Fruit fly (Drosophila melanogaster) Kc167 (cell line): ENCODE measurements around the gene ct.

ENCODE experiments used
- Myc ChIP-seq: fragments of >200 bp; optimal IDR thresholded peaks from 2 replicates; lab custom pipeline; 2017; ENCODE audit warnings: missing external identifiers
- Sin3A ChIP-seq: fragments of >200 bp; optimal IDR thresholded peaks from 2 replicates; lab custom pipeline; 2018; ENCODE audit warnings: missing external identifiers
- h ChIP-seq: fragments of >200 bp; optimal IDR thresholded peaks from 3 replicates; lab custom pipeline; 2018; ENCODE audit warnings: missing external identifiers
- insv ChIP-seq: fragments of >200 bp; optimal IDR thresholded peaks from 3 replicates; lab custom pipeline; 2018; ENCODE audit warnings: missing external identifiers
- psq ChIP-seq: fragments of >200 bp; optimal IDR thresholded peaks from 2 replicates; lab custom pipeline; 2017; ENCODE audit warnings: missing external identifiers
- ttk ChIP-seq: sonication (Bioruptor generic); optimal IDR thresholded peaks from 2 replicates; lab custom pipeline; 2017; ENCODE audit warnings: missing external identifiers

Gene ct

DNA sequence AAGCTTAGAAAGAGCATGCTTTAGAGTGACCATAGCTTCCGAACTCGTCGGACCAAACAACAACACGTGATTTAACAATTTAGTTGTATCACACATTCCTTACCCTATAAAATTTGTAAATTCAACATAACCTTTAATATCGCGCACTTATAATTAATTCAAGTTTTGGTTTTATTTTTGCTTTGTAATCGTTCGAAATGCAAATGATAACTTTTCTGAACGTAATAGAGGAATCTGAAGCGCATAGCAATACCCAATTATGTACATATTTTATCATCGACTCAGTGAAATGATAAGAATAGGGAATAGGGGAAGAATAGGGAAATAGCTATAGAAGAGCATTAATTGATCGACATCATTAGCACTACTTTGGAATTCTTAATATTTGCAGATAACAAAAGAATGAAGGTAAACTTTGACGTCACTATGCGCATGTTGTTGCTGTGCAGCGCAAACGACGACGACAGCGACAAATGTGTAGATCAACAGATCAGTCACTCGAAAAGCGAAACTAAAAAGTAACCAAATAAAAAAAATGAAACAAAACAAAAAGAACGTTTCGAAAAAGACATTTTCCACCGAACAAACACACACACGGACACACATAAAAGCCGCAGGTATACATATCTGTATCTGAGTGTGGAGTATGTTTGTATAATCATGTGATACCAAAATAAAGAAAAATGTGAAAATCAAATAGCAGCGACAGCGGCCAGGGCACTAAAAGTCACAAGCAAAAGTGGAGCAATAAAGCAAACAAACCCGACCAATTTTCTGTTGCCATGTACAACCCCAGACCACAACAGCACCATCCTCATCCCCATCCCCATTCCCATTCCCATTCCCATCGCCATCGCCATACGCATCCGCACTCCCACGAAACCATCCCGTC lies 99.4 kb downstream of the ct start:
- TF ChIP-seq insv: no peak
- TF ChIP-seq Myc: no peak
- no peak for TF ChIP-seq h (lab: Kevin White, UChicago)
- no peak for TF ChIP-seq ttk (lab: Kevin White, UChicago)
- no peak for TF ChIP-seq psq (lab: Kevin White, UChicago)
- TF ChIP-seq Sin3A: no peak

dm6 chrX:7708942-7709707 lies 100.9 kb downstream of the ct start, which contains the start of gene CHES-1-like:
CHES-1-like (minus strand) TSS chrX:7709385.
- peak; percentile 13 for TF ChIP-seq psq (lab: Kevin White, UChicago)
- TF ChIP-seq h (lab: Kevin White, UChicago): no peak
- TF ChIP-seq Sin3A: no peak
- TF ChIP-seq insv: no peak
- TF ChIP-seq ttk (lab: Kevin White, UChicago): no peak

DNA sequence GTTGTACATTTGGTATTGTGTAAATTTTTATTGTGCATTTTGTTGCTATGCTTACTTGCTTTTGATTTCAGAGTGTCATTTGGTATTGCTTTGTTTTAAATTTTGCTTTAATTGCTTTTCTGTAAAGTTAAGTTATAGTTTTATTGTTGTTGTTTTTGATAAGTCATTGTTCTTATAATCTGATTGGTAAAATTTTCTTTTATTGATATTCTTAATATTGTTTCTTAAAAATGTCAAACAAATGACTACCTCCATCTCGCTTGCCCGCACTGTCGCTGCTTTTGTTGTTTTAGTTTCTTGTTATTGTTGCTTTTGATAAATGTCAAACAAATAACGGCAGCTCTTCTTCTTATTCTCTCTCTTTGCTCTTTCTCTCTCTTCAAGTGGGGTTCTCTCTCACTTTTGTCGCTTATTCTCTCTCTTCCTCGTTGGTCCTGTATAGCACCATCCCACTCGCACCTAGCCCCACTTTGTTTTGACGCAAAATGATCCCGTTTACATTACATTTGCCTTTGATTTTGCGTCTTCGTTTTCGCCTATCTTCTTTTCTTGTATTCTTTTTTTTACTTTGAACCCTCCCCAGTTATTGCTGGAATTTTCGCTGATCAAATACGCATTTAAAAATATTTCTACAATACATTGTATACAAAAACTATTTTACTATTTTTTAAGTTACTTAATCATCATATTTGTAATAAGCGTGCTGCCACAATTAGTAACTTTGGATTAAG lies 101.6 kb downstream of the ct start:
- TF ChIP-seq insv (no peak), psq (lab: Kevin White, UChicago) (peak; percentile 2)

DNA sequence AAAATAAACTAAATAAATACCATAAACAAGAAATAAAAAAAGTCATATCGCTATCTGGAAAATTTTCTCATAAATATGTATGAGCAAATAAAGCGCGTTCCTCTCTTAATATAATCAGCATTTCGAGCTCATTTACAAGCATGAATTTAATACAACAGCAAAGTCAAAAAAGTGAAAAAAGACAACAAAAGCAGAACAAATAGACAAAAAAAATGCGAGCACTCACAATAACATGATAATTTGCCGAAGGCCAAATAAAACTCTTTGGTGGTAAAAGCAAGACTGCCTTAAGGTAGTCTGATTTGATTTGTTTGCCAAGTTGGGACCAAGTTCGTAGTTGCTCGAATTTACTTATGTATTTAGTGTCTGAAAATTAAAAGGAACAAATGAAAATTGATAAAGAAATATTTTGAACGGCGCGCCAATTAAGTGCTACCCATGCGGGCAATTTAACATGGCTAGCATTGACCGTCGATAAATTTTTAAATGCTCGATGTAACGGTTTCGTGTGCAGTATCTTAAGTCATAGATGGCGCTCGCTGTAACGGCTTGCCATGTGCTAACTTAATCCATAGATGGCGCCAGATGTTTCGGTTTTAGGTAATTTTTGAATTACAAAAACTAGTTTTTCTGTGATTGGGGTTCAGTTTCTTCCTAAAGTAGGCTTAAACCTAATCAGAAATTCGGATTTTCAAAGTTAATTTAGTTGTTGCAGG lies 102.4 kb downstream of the ct start:
- TF ChIP-seq Sin3A: no peak
- no peak for TF ChIP-seq psq (lab: Kevin White, UChicago)
- TF ChIP-seq ttk (lab: Kevin White, UChicago): no peak
- TF ChIP-seq h (lab: Kevin White, UChicago): no peak
- TF ChIP-seq Myc: no peak
- no peak for TF ChIP-seq insv

- TF ChIP-seq h (lab: Kevin White, UChicago) (no peak), insv (no peak), Myc (no peak), ttk (lab: Kevin White, UChicago) (no peak), psq (lab: Kevin White, UChicago) (no peak), Sin3A (no peak)
Observed at dm6 chrX:7715433-7715832, 107.2 kb downstream of the ct start.

dm6 chrX:7717832-7718231 lies 109.6 kb downstream of the ct start, which contains the start of gene CG15478:
CG15478 (minus strand) TSS chrX:7717932.
- TF ChIP-seq psq (lab: Kevin White, UChicago) (no peak), Sin3A (no peak), insv (no peak), h (lab: Kevin White, UChicago) (no peak), ttk (lab: Kevin White, UChicago) (no peak), Myc (no peak)

DNA sequence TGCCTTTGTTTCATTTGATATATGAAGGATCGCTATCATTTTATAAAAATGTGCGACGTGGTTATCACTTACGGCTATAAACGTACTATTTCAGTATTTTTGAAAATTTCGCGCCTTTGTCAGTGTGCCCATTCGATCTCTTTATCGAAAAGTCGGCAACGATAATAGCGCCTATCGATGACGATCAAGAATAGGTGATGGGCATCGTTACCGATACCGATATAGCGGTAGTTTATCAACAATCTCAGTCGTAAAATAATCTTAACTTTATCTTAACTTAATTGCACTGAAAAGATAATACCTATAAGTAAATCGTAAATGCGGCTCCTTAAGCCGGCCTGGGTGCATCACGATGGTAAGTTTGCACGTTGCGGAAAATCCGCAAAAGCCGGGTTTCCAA lies 113.7 kb downstream of the ct start, which contains the start of gene Hira:
Gene Hira (plus strand): TSS at position 215 of the 400 bp plus-strand sequence.
- TF ChIP-seq Myc (no peak), psq (lab: Kevin White, UChicago) (no peak), Sin3A (no peak), ttk (lab: Kevin White, UChicago) (no peak), h (lab: Kevin White, UChicago) (no peak), insv (no peak)
